Fruit fly (Drosophila melanogaster): Measurements from ENCODE around the gene Or85f.

Gene Or85f

DNA sequence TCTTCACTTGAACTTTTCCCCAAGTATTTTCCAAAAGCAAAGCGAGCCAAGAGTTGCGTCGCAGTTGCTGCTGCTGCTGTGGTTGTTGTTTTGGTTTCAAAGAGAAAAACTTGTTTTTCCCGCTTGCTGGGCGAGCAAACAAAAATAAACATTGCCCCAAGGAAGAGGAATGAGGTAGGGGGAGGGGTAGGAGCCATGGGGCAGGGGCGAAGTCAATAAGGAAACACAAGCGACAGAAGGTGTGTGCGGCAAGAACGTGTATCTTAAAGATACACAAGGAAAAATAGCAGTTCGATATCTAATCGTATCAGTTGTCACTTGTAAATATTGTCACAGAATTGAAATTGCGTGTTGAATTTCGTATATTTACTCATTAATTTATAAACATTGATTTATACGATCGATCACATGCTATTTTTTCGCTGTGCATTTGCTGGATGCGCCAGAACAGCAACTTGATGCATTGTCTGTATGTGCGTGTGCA, 4.4 kb upstream of the Or85f start (continued):
- TF ChIP-seq Trl (optimal IDR thresholded peaks at IDR 0.05) (no peak), Trl (GFP tag; optimal IDR thresholded peaks at IDR 0.05) (peak; percentile 56), chinmo (GFP tag; IDR thresholded peaks at IDR 0.05; ENCODE audit: partially characterized antibody) (0 out of 4 replicates have a peak, but pooled peaks have one; percentile 54), fd102C (GFP tag; optimal IDR thresholded peaks at IDR 0.05) (peak; percentile 47), her (GFP tag; optimal IDR thresholded peaks at IDR 0.05) (no peak), jumu (GFP tag; optimal IDR thresholded peaks at IDR 0.05) (peak; percentile 36), Doc2 (GFP tag; IDR thresholded peaks at IDR 0.05) (no peak), lab (GFP tag; optimal IDR thresholded peaks at IDR 0.05) (peak; percentile 84), CG31224 (GFP tag; IDR thresholded peaks at IDR 0.05) (peak; percentile 42; the same call in 1 of the 2 replicates), CG11085 (GFP tag; IDR thresholded peaks at IDR 0.05) (no peak), CG7963 (GFP tag; IDR thresholded peaks at IDR 0.05; ENCODE audit: partially characterized antibody) (no peak), CG3281 (GFP tag; optimal IDR thresholded peaks at IDR 0.05) (peak; percentile 64), Opbp (GFP tag; IDR thresholded peaks at IDR 0.05; ENCODE audit: partially characterized antibody) (no peak), CG1529 (GFP tag; optimal IDR thresholded peaks at IDR 0.05) (peak; percentile 67), psq (GFP tag; optimal IDR thresholded peaks at IDR 0.05) (no peak), CG11247 (GFP tag; IDR thresholded peaks at IDR 0.05) (peak; percentile 32), ranshi (GFP tag; IDR thresholded peaks at IDR 0.05) (peak; percentile 57; the same call in 1 of the 2 replicates), CG11560 (tag; IDR thresholded peaks at IDR 0.05) (no peak), YL-1 (GFP tag; optimal IDR thresholded peaks at IDR 0.05) (peak; percentile 54), CG9876 (GFP tag; optimal IDR thresholded peaks at IDR 0.05) (no peak), h (optimal IDR thresholded peaks at IDR 0.05) (no peak), Ptx1 (GFP tag; IDR thresholded peaks at IDR 0.05) (peak; percentile 64), crc (GFP tag; optimal IDR thresholded peaks at IDR 0.05) (peak; percentile 15), jing (GFP tag; optimal IDR thresholded peaks at IDR 0.05) (peak; percentile 59), CG14050 (GFP tag; IDR thresholded peaks at IDR 0.05) (no peak), unc-4 (GFP tag; IDR thresholded peaks at IDR 0.05; ENCODE audit: partially characterized antibody) (no peak), CG8089 (GFP tag; optimal IDR thresholded peaks at IDR 0.05) (peak; percentile 13), croc (GFP tag; conservative IDR thresholded peaks at IDR 0.05) (peak; percentile 78), Sox102F (GFP tag; optimal IDR thresholded peaks at IDR 0.05) (peak; percentile 59), btn (GFP tag; optimal IDR thresholded peaks at IDR 0.05) (no peak), CG8281 (tag; optimal IDR thresholded peaks at IDR 0.05) (peak; percentile 43), CG8359 (GFP tag; optimal IDR thresholded peaks at IDR 0.05; ENCODE audit: borderline replicate concordance) (peak; percentile 71), dati (GFP tag; IDR thresholded peaks at IDR 0.05) (0 out of 2 replicates have a peak, but pooled peaks have one; percentile 46), CG18476 (GFP tag; optimal IDR thresholded peaks at IDR 0.05) (no peak), zfh1 (GFP tag; IDR thresholded peaks at IDR 0.05) (peak; percentile 76), Rx (GFP tag; IDR thresholded peaks at IDR 0.05) (peak; percentile 36; the same call in 1 of the 2 replicates), usp (GFP tag; optimal IDR thresholded peaks at IDR 0.05) (no peak), cg (GFP tag; optimal IDR thresholded peaks at IDR 0.05) (peak; percentile 15)

dm6 chr3R:9394385-9395042, 3.5 kb upstream of the Or85f start, which contains the start of gene FER:
Gene FER, minus strand, starts transcription at chr3R:9394546.
- TF ChIP-seq E2f1 (GFP tag; IDR thresholded peaks at IDR 0.05), result peak; percentile 30; the same call in 1 of the 2 replicates
- TF ChIP-seq stwl (tag; optimal IDR thresholded peaks at IDR 0.05), result no peak
- TF ChIP-seq CG7357 (GFP tag; IDR thresholded peaks at IDR 0.05), result no peak
- TF ChIP-seq CG18262 (tag; optimal IDR thresholded peaks at IDR 0.05), result peak; percentile 11
- no peak for TF ChIP-seq CG15479 (GFP tag; optimal IDR thresholded peaks at IDR 0.05)
- TF ChIP-seq CG16813 (GFP tag; IDR thresholded peaks at IDR 0.05; ENCODE audit: partially characterized antibody), result peak; percentile 22; the same call in 1 of the 3 replicates
- TF ChIP-seq pnt (GFP tag; optimal IDR thresholded peaks at IDR 0.05), result no peak
- no peak for TF ChIP-seq eve (GFP tag; optimal IDR thresholded peaks at IDR 0.05)
- TF ChIP-seq Nf-YA (GFP tag; IDR thresholded peaks at IDR 0.05), result no peak
- no peak for TF ChIP-seq CG43689 (GFP tag; IDR thresholded peaks at IDR 0.05)
- TF ChIP-seq nom (GFP tag; optimal IDR thresholded peaks at IDR 0.05), result peak; percentile 79
- TF ChIP-seq CG5953 (GFP tag; IDR thresholded peaks at IDR 0.05), result peak; percentile 22; the same call in 1 of the 2 replicates
- TF ChIP-seq so (GFP tag; IDR thresholded peaks at IDR 0.05), result peak; percentile 63; the same call in 2 of the 3 replicates
- no peak; the same call in 1 of the 2 replicates for TF ChIP-seq seq (GFP tag; IDR thresholded peaks at IDR 0.05)
